Worm (Caenorhabditis elegans) whole organism, L3 larva: ENCODE results near the gene pals-24.

Experiments
- fos-1 ChIP-seq: fragments of 150-350 bp; optimal IDR thresholded peaks from 2 replicates; lab custom pipeline; 2014; ENCODE audit warnings: missing biosample characterization, missing genetic modification characterization
- nhr-23 ChIP-seq: fragments of 150-350 bp; optimal IDR thresholded peaks from 2 replicates; lab custom pipeline; 2014; ENCODE audit warnings: missing biosample characterization, missing genetic modification reagents, missing genetic modification characterization
- nhr-77 ChIP-seq: fragments of 150-350 bp; optimal IDR thresholded peaks from 2 replicates; lab custom pipeline; 2014; ENCODE audit warnings: missing biosample characterization, missing genetic modification characterization
- unc-39 ChIP-seq: sonication (generic microtip); optimal IDR thresholded peaks from 4 replicates; lab custom pipeline; 2017; ENCODE audit warnings: missing biosample characterization, missing genetic modification characterization

ce11 chrIII:151084-151483 is 30.8 kb downstream of the pals-24 start:
- no peak for TF ChIP-seq nhr-23 (tag; lab: Kevin White, UChicago)
- TF ChIP-seq nhr-77 (tag; lab: Kevin White, UChicago): no peak
- no peak for TF ChIP-seq fos-1 (tag; lab: Kevin White, UChicago)
- no peak for TF ChIP-seq unc-39
